Worm (Caenorhabditis elegans): ENCODE data around the gene fbxa-76.

DNA sequence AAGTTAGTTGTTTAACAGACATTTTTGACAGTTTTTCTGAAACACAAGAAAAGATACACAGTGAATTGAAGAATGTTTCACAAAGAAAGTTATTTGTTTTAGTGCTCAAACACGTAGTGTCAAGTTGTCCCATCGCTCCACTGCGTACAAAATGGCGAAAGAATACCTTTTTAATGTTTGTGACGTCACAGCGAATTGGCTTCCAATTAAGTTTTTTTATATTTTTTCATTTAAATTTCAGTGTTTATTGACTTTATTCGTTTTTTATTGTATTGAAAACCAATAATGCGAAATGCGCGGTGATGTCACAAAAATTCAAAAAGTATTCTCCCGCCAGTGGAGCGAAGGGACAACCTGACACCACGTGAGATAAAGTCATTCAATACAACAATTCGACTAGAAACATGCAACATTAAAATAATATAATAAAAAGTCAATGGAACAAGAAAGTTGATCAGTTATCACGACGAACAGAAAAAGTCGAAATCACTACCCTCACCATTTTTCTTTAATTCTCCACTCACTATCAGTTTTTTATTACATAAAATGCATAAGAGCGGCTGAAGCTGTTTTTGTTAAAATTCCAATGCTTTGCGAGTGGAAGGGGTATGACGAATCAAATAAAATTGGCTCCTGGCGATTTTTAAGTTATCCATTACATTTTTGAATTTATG, 24.8 kb upstream of the fbxa-76 start, which contains the start of gene fbxa-29:
- TF ChIP-seq ref-1 (GFP tag; conservative IDR thresholded peaks at IDR 0.05) (no peak), med-1 (GFP tag; optimal IDR thresholded peaks at IDR 0.05; ENCODE audit: insufficient read depth) (no peak), ztf-23 (GFP tag; IDR thresholded peaks at IDR 0.05) (no peak), ztf-29 (GFP tag; IDR thresholded peaks at IDR 0.05) (no peak), flt-1 (GFP tag; IDR thresholded peaks at IDR 0.05) (no peak), cog-1 (tag; optimal IDR thresholded peaks at IDR 0.05) (no peak), klf-2 (GFP tag; conservative IDR thresholded peaks at IDR 0.05) (no peak)
